Worm (Caenorhabditis elegans): Measurements from ENCODE around the gene C03B1.10.

DNA sequence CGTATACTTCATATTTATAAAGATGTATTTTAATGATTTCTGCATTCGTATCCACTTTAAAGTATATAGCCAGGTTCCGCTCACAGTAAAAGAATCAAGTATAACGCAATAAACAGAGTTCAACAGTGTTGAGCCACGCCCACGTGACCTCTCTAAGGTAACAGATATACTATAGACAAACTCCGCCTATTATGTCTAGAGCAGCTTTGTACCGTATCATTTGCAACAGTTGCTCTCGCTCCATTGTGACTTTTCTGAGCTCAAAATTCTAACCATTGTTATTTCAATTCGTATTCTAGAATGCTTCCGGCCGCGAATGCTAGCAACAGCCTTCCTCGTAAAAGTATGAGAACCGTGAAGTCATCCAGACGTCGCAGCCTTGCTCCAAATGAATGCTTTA lies 15.7 kb upstream of the C03B1.10 start, which contains the start of gene C03B1.17:
- TF ChIP-seq mep-1 (tag; optimal IDR thresholded peaks at IDR 0.05) (no peak), snpc-4 (tag; optimal IDR thresholded peaks at IDR 0.05) (no peak), unc-62 (GFP tag; optimal IDR thresholded peaks at IDR 0.05) (no peak), lsy-2 (tag; optimal IDR thresholded peaks at IDR 0.05) (no peak), elt-3 (tag; optimal IDR thresholded peaks at IDR 0.05) (no peak), mab-5 (tag; optimal IDR thresholded peaks at IDR 0.05) (no peak), ztf-11 (tag; optimal IDR thresholded peaks at IDR 0.05) (no peak), unc-120 (tag; optimal IDR thresholded peaks at IDR 0.05; ENCODE audit: poor library complexity, severe bottlenecking) (no peak), nhr-237 (tag; optimal IDR thresholded peaks at IDR 0.05) (no peak), nhr-2 (tag; optimal IDR thresholded peaks at IDR 0.05) (no peak), lin-32 (GFP tag; optimal IDR thresholded peaks at IDR 0.05) (no peak), pha-4 (tag; optimal IDR thresholded peaks at IDR 0.05) (no peak), blmp-1 (tag; optimal IDR thresholded peaks at IDR 0.05) (no peak), ces-1 (GFP tag; optimal IDR thresholded peaks at IDR 0.05) (no peak)
